Worm (Caenorhabditis elegans): ENCODE data around the gene ubc-7.
A peak's percentile ranks its signal among the peaks of the same experiment; 100 is the strongest.

The ubc-7 gene

DNA sequence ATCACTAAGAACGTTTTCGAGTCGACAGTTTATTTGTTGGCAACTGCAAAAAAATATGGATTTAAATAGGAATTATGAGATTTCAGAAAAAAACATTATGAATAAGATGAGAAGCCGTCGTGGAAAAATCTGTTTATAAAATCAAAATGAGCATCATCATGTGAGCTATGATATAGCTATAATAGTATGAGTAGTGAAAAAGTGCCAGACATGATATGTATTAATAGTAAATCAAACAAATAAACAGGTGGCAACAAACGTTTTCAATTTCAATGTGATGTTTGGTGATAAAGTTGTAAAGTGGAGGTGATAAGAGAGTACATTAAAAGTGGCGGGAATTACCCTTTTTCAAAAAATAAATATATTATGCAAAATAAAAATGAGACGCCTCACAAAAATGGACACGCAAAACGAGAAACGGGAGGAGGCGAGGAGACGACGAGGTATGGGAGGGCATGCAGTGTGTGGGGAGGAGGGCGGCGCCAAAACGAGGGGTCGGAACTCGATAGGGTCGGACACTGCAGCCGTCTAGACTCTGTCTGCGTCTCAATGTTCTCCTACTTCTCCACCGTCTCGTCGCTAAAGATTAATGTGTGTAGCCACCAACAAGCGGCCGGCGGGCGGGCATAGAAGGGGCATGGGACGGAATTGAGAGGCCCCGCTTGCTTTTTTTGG, 36.8 kb upstream of the ubc-7 start, which contains the start of gene C07A9.9:
C07A9.9 (minus strand) TSS at position 51 of the 675 bp plus-strand sequence.
- TF ChIP-seq ztf-18 (tag; optimal IDR thresholded peaks at IDR 0.05): peak; percentile 28
- no peak for TF ChIP-seq F57C9.4 (tag; optimal IDR thresholded peaks at IDR 0.05)
- no peak for TF ChIP-seq Y53F4B.3 (GFP tag; IDR thresholded peaks at IDR 0.05)
- TF ChIP-seq bed-1 (GFP tag; IDR thresholded peaks at IDR 0.05): no peak
- TF ChIP-seq B0035.1 (tag; optimal IDR thresholded peaks at IDR 0.05): no peak
- peak; percentile 55 for TF ChIP-seq nhr-90 (tag; optimal IDR thresholded peaks at IDR 0.05)
- TF ChIP-seq ama-1 (optimal IDR thresholded peaks at IDR 0.05): no peak
- TF ChIP-seq ama-1 (GFP tag; optimal IDR thresholded peaks at IDR 0.05): no peak
- TF ChIP-seq somi-1 (GFP tag; optimal IDR thresholded peaks at IDR 0.05): no peak
- TF ChIP-seq ekl-4 (GFP tag; IDR thresholded peaks at IDR 0.05): peak; percentile 54; the same call in 1 of the 2 replicates
- TF ChIP-seq K12H6.12 (tag; optimal IDR thresholded peaks at IDR 0.05): peak; percentile 67
- peak; percentile 2 for TF ChIP-seq ZK185.1 (tag; optimal IDR thresholded peaks at IDR 0.05; ENCODE audit: poor library complexity, severe bottlenecking)
- no peak for TF ChIP-seq T26A5.8 (tag; optimal IDR thresholded peaks at IDR 0.05)
- no peak for TF ChIP-seq cebp-1 (GFP tag; IDR thresholded peaks at IDR 0.05)
- TF ChIP-seq cebp-1 (tag; optimal IDR thresholded peaks at IDR 0.05): no peak
- peak; percentile 56 for TF ChIP-seq ceh-27 (GFP tag; optimal IDR thresholded peaks at IDR 0.05)
- TF ChIP-seq chd-7 (tag; optimal IDR thresholded peaks at IDR 0.05): peak; percentile 59
- TF ChIP-seq attf-5 (GFP tag; optimal IDR thresholded peaks at IDR 0.05): peak; percentile 56
- no peak for TF ChIP-seq ceh-40 (GFP tag; IDR thresholded peaks at IDR 0.05)
- peak in 1 of 2 experiments; percentile 3 for TF ChIP-seq let-607 (tag; optimal IDR thresholded peaks at IDR 0.05)
- no peak for TF ChIP-seq madf-6 (GFP tag; IDR thresholded peaks at IDR 0.05)
- no peak for TF ChIP-seq madf-10 (tag; optimal IDR thresholded peaks at IDR 0.05)
- no peak for TF ChIP-seq ccch-3 (GFP tag; optimal IDR thresholded peaks at IDR 0.05)
- TF ChIP-seq K11D2.4 (GFP tag; IDR thresholded peaks at IDR 0.05): peak; percentile 30; the same call in 1 of the 2 replicates
- no peak for TF ChIP-seq C17E4.6 (GFP tag; IDR thresholded peaks at IDR 0.05)
- peak; percentile 69 for TF ChIP-seq lin-40 (tag; optimal IDR thresholded peaks at IDR 0.05)
- no peak for TF ChIP-seq rec-8 (tag; optimal IDR thresholded peaks at IDR 0.05)
- TF ChIP-seq ets-4 (GFP tag; optimal IDR thresholded peaks at IDR 0.05): peak; percentile 78
- TF ChIP-seq let-526 (GFP tag; IDR thresholded peaks at IDR 0.05): no peak
- 0 out of 2 replicates have a peak, but pooled peaks have one; percentile 63 for TF ChIP-seq nfyb-1 (GFP tag; IDR thresholded peaks at IDR 0.05)
- TF ChIP-seq nhr-27 (tag; optimal IDR thresholded peaks at IDR 0.05): no peak
- TF ChIP-seq hmg-1.2 (GFP tag; IDR thresholded peaks at IDR 0.05): peak; percentile 32; the same call in 1 of the 2 replicates
- TF ChIP-seq unc-62 (GFP tag; optimal IDR thresholded peaks at IDR 0.05): no peak
- peak; percentile 76 for TF ChIP-seq egrh-3 (GFP tag; IDR thresholded peaks at IDR 0.05)
- no peak for TF ChIP-seq F49E8.2 (tag; optimal IDR thresholded peaks at IDR 0.05; ENCODE audit: insufficient read depth)
- peak; percentile 37 for TF ChIP-seq snpc-1.1 (tag; optimal IDR thresholded peaks at IDR 0.05; ENCODE audit: insufficient read depth)
- TF ChIP-seq ztf-25 (GFP tag; IDR thresholded peaks at IDR 0.05): no peak
- TF ChIP-seq nhr-80 (tag; optimal IDR thresholded peaks at IDR 0.05): peak; percentile 95
- TF ChIP-seq ztf-26 (tag; optimal IDR thresholded peaks at IDR 0.05): peak; percentile 1
- 0 out of 2 replicates have a peak, but pooled peaks have one; percentile 49 for TF ChIP-seq ztf-6 (GFP tag; IDR thresholded peaks at IDR 0.05)
- TF ChIP-seq die-1 (tag; optimal IDR thresholded peaks at IDR 0.05): peak; percentile 49
- peak in 1 of 3 experiments; percentile 61 for TF ChIP-seq lin-35 (GFP tag; optimal IDR thresholded peaks at IDR 0.05)
- no peak for TF ChIP-seq snpc-4 (GFP tag; optimal IDR thresholded peaks at IDR 0.05)
- TF ChIP-seq snpc-4 (tag; optimal IDR thresholded peaks at IDR 0.05): peak in 2 of 4 experiments; percentile 23 to 35
- no peak for TF ChIP-seq athp-1 (tag; optimal IDR thresholded peaks at IDR 0.05)
- TF ChIP-seq ztf-28 (GFP tag; IDR thresholded peaks at IDR 0.05): no peak
- TF ChIP-seq xnd-1 (tag; optimal IDR thresholded peaks at IDR 0.05): no peak
- no peak for TF ChIP-seq B0019.2 (GFP tag; conservative IDR thresholded peaks at IDR 0.05)
